Fruit fly (Drosophila melanogaster) whole organism, embryonic: ENCODE measurements around the gene Argk1.
A peak's percentile ranks its signal among the peaks of the same experiment; 100 is the strongest.

Source experiments
- CG10147 ChIP-seq: fragments of 200-800 bp; sonication (Bioruptor generic); optimal IDR thresholded peaks from 2 replicates; lab custom pipeline; 2019; ENCODE audit warnings: missing biosample characterization, mild to moderate bottlenecking, missing genetic modification characterization, moderate library complexity
- CG11560 ChIP-seq: fragments of 200-800 bp; sonication (Bioruptor generic); IDR thresholded peaks from 3 replicates; pipeline ENCODE4 v1.3.6; 2022; ENCODE audit warnings: missing biosample characterization, missing genetic modification characterization
- CG12071 ChIP-seq: fragments of 200-800 bp; sonication (Bioruptor generic); optimal IDR thresholded peaks from 3 replicates; lab custom pipeline; 2018; ENCODE audit warnings: missing biosample characterization, mild to moderate bottlenecking, missing genetic modification characterization
- CG12299 ChIP-seq: fragments of 200-800 bp; sonication (Bioruptor generic); optimal IDR thresholded peaks from 2 replicates; lab custom pipeline; 2018; ENCODE audit warnings: missing biosample characterization, mild to moderate bottlenecking, missing genetic modification characterization
- CG17186 ChIP-seq: fragments of 200-800 bp; sonication (Bioruptor generic); optimal IDR thresholded peaks from 3 replicates; lab custom pipeline; 2017; ENCODE audit warnings: missing biosample characterization, missing genetic modification reagents, missing genetic modification characterization
- CG18619 ChIP-seq: fragments of 200-800 bp; sonication (Bioruptor generic); optimal IDR thresholded peaks from 3 replicates; lab custom pipeline; 2017; ENCODE audit warnings: missing biosample characterization, mild to moderate bottlenecking, missing genetic modification characterization
- CG30020 ChIP-seq: fragments of 200-800 bp; optimal IDR thresholded peaks from 2 replicates; lab custom pipeline; 2019; ENCODE audit warnings: missing biosample characterization, mild to moderate bottlenecking, missing genetic modification characterization, moderate library complexity
- CG3163 ChIP-seq: fragments of 200-800 bp; sonication (Bioruptor generic); optimal IDR thresholded peaks from 3 replicates; lab custom pipeline; 2016; ENCODE audit warnings: missing biosample characterization, missing genetic modification characterization
- CG43689 ChIP-seq: fragments of 200-800 bp; sonication (Bioruptor generic); IDR thresholded peaks from 2 replicates; pipeline ENCODE4 v1.3.6; 2022; ENCODE audit warnings: missing biosample characterization, missing genetic modification characterization
- CG4820 ChIP-seq: fragments of 200-800 bp; sonication (Bioruptor generic); optimal IDR thresholded peaks from 3 replicates; lab custom pipeline; 2016; ENCODE audit warnings: missing biosample characterization, missing genetic modification characterization
- CG7839 ChIP-seq: fragments of 200-800 bp; sonication (Bioruptor generic); optimal IDR thresholded peaks from 3 replicates; lab custom pipeline; 2018; ENCODE audit warnings: missing biosample characterization, mild to moderate bottlenecking, missing genetic modification characterization, moderate library complexity
- CG7987 ChIP-seq: fragments of 200-800 bp; sonication (Bioruptor generic); optimal IDR thresholded peaks from 2 replicates; lab custom pipeline; 2018; ENCODE audit warnings: missing biosample characterization, mild to moderate bottlenecking, missing genetic modification characterization, moderate library complexity
- CG8944 ChIP-seq: fragments of 200-800 bp; sonication (Bioruptor generic); optimal IDR thresholded peaks from 3 replicates; lab custom pipeline; 2016; ENCODE audit warnings: missing biosample characterization, missing genetic modification characterization
- CG9932 ChIP-seq: fragments of 200-800 bp; sonication (Bioruptor generic); IDR thresholded peaks from 2 replicates; pipeline ENCODE4 v1.3.6; 2022; ENCODE audit warnings: missing biosample characterization, missing genetic modification characterization
- Camta ChIP-seq: fragments of 200-800 bp; sonication (Bioruptor generic); optimal IDR thresholded peaks from 2 replicates; lab custom pipeline; 2016; ENCODE audit warnings: missing biosample characterization, missing genetic modification characterization
- Chrac-16 ChIP-seq: fragments of 200-800 bp; sonication (Bioruptor generic); optimal IDR thresholded peaks from 3 replicates; lab custom pipeline; 2016; ENCODE audit warnings: missing biosample characterization, missing genetic modification characterization
- Dek ChIP-seq: fragments of 200-800 bp; sonication (Bioruptor generic); optimal IDR thresholded peaks from 3 replicates; lab custom pipeline; 2019; ENCODE audit warnings: missing biosample characterization, mild to moderate bottlenecking, missing genetic modification characterization, moderate library complexity
- E2f2 ChIP-seq: fragments of 200-800 bp; sonication (Bioruptor generic); IDR thresholded peaks from 2 replicates; pipeline ENCODE4 v1.3.6; 2022; ENCODE audit warnings: missing biosample characterization, missing genetic modification characterization
- ERR ChIP-seq: fragments of 200-800 bp; sonication (Bioruptor generic); optimal IDR thresholded peaks from 2 replicates; lab custom pipeline; 2016; ENCODE audit warnings: missing biosample characterization, missing genetic modification characterization
- Elba2 ChIP-seq: fragments of 200-800 bp; sonication (Bioruptor generic); optimal IDR thresholded peaks from 3 replicates; lab custom pipeline; 2016; ENCODE audit warnings: missing biosample characterization, missing genetic modification characterization
- Fer3 ChIP-seq: fragments of 200-800 bp; sonication (Bioruptor generic); optimal IDR thresholded peaks from 2 replicates; lab custom pipeline; 2018; ENCODE audit warnings: missing biosample characterization, mild to moderate bottlenecking, missing genetic modification characterization, moderate library complexity
- H2.0 ChIP-seq: fragments of 200-800 bp; sonication (Bioruptor generic); IDR thresholded peaks from 2 replicates; pipeline ENCODE4 v1.3.6; 2022; ENCODE audit warnings: missing biosample characterization, missing genetic modification characterization
- HLH3B ChIP-seq: fragments of 200-800 bp; sonication (Bioruptor generic); IDR thresholded peaks from 2 replicates; pipeline ENCODE4 v1.3.6; 2022; ENCODE audit warnings: missing biosample characterization, missing genetic modification characterization
- Lhr ChIP-seq: fragments of 200-800 bp; sonication (Bioruptor generic); optimal IDR thresholded peaks from 3 replicates; lab custom pipeline; 2017; ENCODE audit warnings: mild to moderate bottlenecking, missing biosample characterization, missing genetic modification reagents, missing genetic modification characterization
- Lim3 ChIP-seq: fragments of 200-800 bp; sonication (Bioruptor generic); IDR thresholded peaks from 2 replicates; pipeline ENCODE4 v1.3.6; 2022; ENCODE audit warnings: missing biosample characterization, missing genetic modification characterization
- MBD-R2 ChIP-seq: fragments of 200-800 bp; sonication (Bioruptor generic); IDR thresholded peaks from 2 replicates; pipeline ENCODE4 v1.3.6; 2022; ENCODE audit warnings: missing biosample characterization, missing genetic modification characterization
- Meics ChIP-seq: fragments of 200-800 bp; sonication (Bioruptor generic); optimal IDR thresholded peaks from 2 replicates; lab custom pipeline; 2017; ENCODE audit warnings: missing biosample characterization, mild to moderate bottlenecking, missing genetic modification characterization
- Oli ChIP-seq: fragments of 200-800 bp; sonication (Bioruptor generic); optimal IDR thresholded peaks from 2 replicates; lab custom pipeline; 2018; ENCODE audit warnings: missing biosample characterization, mild to moderate bottlenecking, missing genetic modification characterization, moderate library complexity
- Ravus ChIP-seq: fragments of 200-800 bp; sonication (Bioruptor generic); IDR thresholded peaks from 2 replicates; pipeline ENCODE4 v1.3.6; 2022; ENCODE audit warnings: missing biosample characterization, missing genetic modification characterization
- Scr ChIP-seq: fragments of 200-800 bp; sonication (Bioruptor generic); IDR thresholded peaks from 2 replicates; pipeline ENCODE4 v1.3.6; 2022; ENCODE audit warnings: missing biosample characterization, missing genetic modification characterization; ENCODE audit not compliant: partially characterized antibody
- Side ChIP-seq: fragments of 200-800 bp; sonication (Bioruptor generic); optimal IDR thresholded peaks from 2 replicates; lab custom pipeline; 2016; ENCODE audit warnings: missing biosample characterization, missing genetic modification characterization
- Spps ChIP-seq: fragments of 200-800 bp; sonication (Bioruptor generic); optimal IDR thresholded peaks from 2 replicates; lab custom pipeline; 2018; ENCODE audit warnings: missing biosample characterization, mild to moderate bottlenecking, missing genetic modification characterization
- Xbp1 ChIP-seq: fragments of 200-800 bp; sonication (Bioruptor generic); optimal IDR thresholded peaks from 3 replicates; lab custom pipeline; 2016; ENCODE audit warnings: missing biosample characterization, mild to moderate bottlenecking, missing genetic modification characterization
- ab ChIP-seq: fragments of 200-800 bp; sonication (Bioruptor generic); optimal IDR thresholded peaks from 2 replicates; lab custom pipeline; 2016; ENCODE audit warnings: missing biosample characterization, missing genetic modification characterization
- dmrt11E ChIP-seq: fragments of 200-800 bp; sonication (Bioruptor generic); optimal IDR thresholded peaks from 3 replicates; lab custom pipeline; 2018; ENCODE audit warnings: missing biosample characterization, mild to moderate bottlenecking, missing genetic modification characterization, moderate library complexity
- gcm2 ChIP-seq: fragments of 200-800 bp; sonication (Bioruptor generic); optimal IDR thresholded peaks from 2 replicates; lab custom pipeline; 2016; ENCODE audit warnings: missing biosample characterization, missing genetic modification characterization
- jing ChIP-seq: fragments of 200-800 bp; sonication (Bioruptor generic); optimal IDR thresholded peaks from 2 replicates; lab custom pipeline; 2018; ENCODE audit warnings: missing biosample characterization, mild to moderate bottlenecking, missing genetic modification characterization
- knrl ChIP-seq: fragments of 200-800 bp; sonication (Bioruptor generic); IDR thresholded peaks from 3 replicates; pipeline ENCODE4 v1.3.6; 2022; ENCODE audit warnings: missing biosample characterization, missing genetic modification characterization; ENCODE audit not compliant: partially characterized antibody
- lbe ChIP-seq: fragments of 200-800 bp; sonication (Bioruptor generic); optimal IDR thresholded peaks from 2 replicates; lab custom pipeline; 2016; ENCODE audit warnings: missing biosample characterization, mild to moderate bottlenecking, missing genetic modification characterization
- lov ChIP-seq, 2 experiments: fragments of 200-800 bp in 1 of 2; fragments of >200 bp in 1 of 2; sonication (Bioruptor generic) in 1 of 2; IDR thresholded peaks in 1 of 2; optimal IDR thresholded peaks in 1 of 2; 2 replicates in 1 of 2; 3 replicates in 1 of 2; pipeline versions ENCODE4 v1.3.6 to Lab custom; 2017 to 2022; ENCODE audit warnings: missing biosample characterization in 1 of 2, missing genetic modification characterization in 1 of 2
- nau ChIP-seq: fragments of 200-800 bp; sonication (Bioruptor generic); optimal IDR thresholded peaks from 3 replicates; lab custom pipeline; 2017; ENCODE audit warnings: missing biosample characterization, mild to moderate bottlenecking, missing genetic modification characterization, missing genetic modification reagents
- pum ChIP-seq: fragments of 200-800 bp; sonication (Bioruptor generic); optimal IDR thresholded peaks from 2 replicates; lab custom pipeline; 2016; ENCODE audit warnings: missing biosample characterization, missing genetic modification characterization
- schlank ChIP-seq: fragments of 200-800 bp; sonication (Bioruptor generic); optimal IDR thresholded peaks from 2 replicates; lab custom pipeline; 2018; ENCODE audit warnings: missing biosample characterization, mild to moderate bottlenecking, missing genetic modification characterization
- scrt ChIP-seq: fragments of 200-800 bp; sonication (Bioruptor generic); optimal IDR thresholded peaks from 2 replicates; lab custom pipeline; 2018; ENCODE audit warnings: missing biosample characterization, mild to moderate bottlenecking, missing genetic modification characterization, moderate library complexity
- slbo ChIP-seq: fragments of 200-800 bp; sonication (Bioruptor generic); IDR thresholded peaks from 2 replicates; pipeline ENCODE4 v1.3.6; 2022; ENCODE audit warnings: missing biosample characterization, missing genetic modification characterization
- sob ChIP-seq: fragments of 200-800 bp; sonication (Bioruptor generic); IDR thresholded peaks from 2 replicates; pipeline ENCODE4 v1.3.6; 2022; ENCODE audit warnings: missing biosample characterization, missing genetic modification characterization
- ttk ChIP-seq: fragments of 200-800 bp; sonication (Bioruptor generic); IDR thresholded peaks from 2 replicates; pipeline ENCODE4 v2.1.2; 2022; ENCODE audit warnings: missing biosample characterization, missing genetic modification characterization
- unpg ChIP-seq: fragments of 200-800 bp; sonication (Bioruptor generic); optimal IDR thresholded peaks from 3 replicates; lab custom pipeline; 2018; ENCODE audit warnings: missing biosample characterization, mild to moderate bottlenecking, missing genetic modification characterization, moderate library complexity
- vnd ChIP-seq: fragments of 200-800 bp; sonication (Bioruptor generic); IDR thresholded peaks from 3 replicates; pipeline ENCODE4 v1.3.6; 2022; ENCODE audit warnings: missing biosample characterization, missing genetic modification characterization; ENCODE audit not compliant: partially characterized antibody
- wdn ChIP-seq: fragments of 200-800 bp; sonication (Bioruptor generic); IDR thresholded peaks from 2 replicates; pipeline ENCODE4 v1.3.6; 2022; ENCODE audit warnings: missing biosample characterization, missing genetic modification characterization

Argk1 gene

dm6 chr3L:9033999-9034626 lies 31.7 kb downstream of the Argk1 start (continued):
- TF ChIP-seq dmrt11E (tag; lab: Kevin White, UChicago) (peak; percentile 72), CG3163 (GFP tag; lab: Kevin White, UChicago) (no peak), CG7839 (tag; lab: Kevin White, UChicago) (peak; percentile 69), Ravus (GFP tag; lab: Robert Waterston, UW) (no peak), ttk (peak; percentile 77; the same call in 1 of the 2 replicates), unpg (GFP tag; lab: Kevin White, UChicago) (peak; percentile 3), ab (GFP tag; lab: Kevin White, UChicago) (no peak), CG12071 (GFP tag; lab: Kevin White, UChicago) (peak; percentile 40), Scr (GFP tag; lab: Robert Waterston, UW) (no peak), CG4820 (GFP tag; lab: Kevin White, UChicago) (peak; percentile 86), scrt (GFP tag; lab: Kevin White, UChicago) (peak; percentile 32), MBD-R2 (GFP tag; lab: Robert Waterston, UW) (no peak), HLH3B (GFP tag; lab: Robert Waterston, UW) (peak; percentile 74), gcm2 (GFP tag; lab: Kevin White, UChicago) (no peak), Spps (tag; lab: Kevin White, UChicago) (peak; percentile 85), CG10147 (GFP tag; lab: Kevin White, UChicago) (peak; percentile 25), nau (GFP tag; lab: Kevin White, UChicago) (no peak), Side (GFP tag; lab: Kevin White, UChicago) (no peak), Lhr (no peak), CG43689 (GFP tag; lab: Robert Waterston, UW) (peak; percentile 59; the same call in 1 of the 2 replicates), sob (GFP tag; lab: Robert Waterston, UW) (no peak; the same call in 1 of the 2 replicates), knrl (GFP tag; lab: Robert Waterston, UW) (no peak), Fer3 (tag; lab: Kevin White, UChicago) (peak; percentile 39), schlank (tag; lab: Kevin White, UChicago) (no peak), CG7987 (no peak), Meics (peak; percentile 19), Dek (tag; lab: Kevin White, UChicago) (no peak), CG17186 (GFP tag; lab: Kevin White, UChicago) (no peak), Oli (tag; lab: Kevin White, UChicago) (peak; percentile 63), CG11560 (no peak), Chrac-16 (peak; percentile 51), jing (GFP tag; lab: Kevin White, UChicago) (no peak), ERR (GFP tag; lab: Kevin White, UChicago) (no peak), Lim3 (GFP tag; lab: Robert Waterston, UW) (no peak), CG8944 (peak; percentile 22), CG9932 (GFP tag; lab: Robert Waterston, UW) (no peak), Xbp1 (peak; percentile 43), CG12299 (tag; lab: Kevin White, UChicago) (no peak), Camta (GFP tag; lab: Kevin White, UChicago) (peak; percentile 31), vnd (GFP tag; lab: Robert Waterston, UW) (no peak), CG30020 (no peak), wdn (GFP tag; lab: Robert Waterston, UW) (no peak), pum (GFP tag; lab: Kevin White, UChicago) (no peak), E2f2 (GFP tag; lab: Robert Waterston, UW) (peak; percentile 50), lov (optimal IDR thresholded peaks at IDR 0.05; lab: Kevin White, UChicago) (no peak), lov (GFP tag; IDR thresholded peaks at IDR 0.05; lab: Robert Waterston, UW) (peak; percentile 34; the same call in 1 of the 3 replicates), H2.0 (peak; percentile 62), slbo (GFP tag; lab: Robert Waterston, UW) (peak; percentile 37; the same call in 1 of the 2 replicates), lbe (GFP tag; lab: Kevin White, UChicago) (peak; percentile 14), Elba2 (GFP tag; lab: Kevin White, UChicago) (no peak), CG18619 (GFP tag; lab: Kevin White, UChicago) (no peak)
